Fruit fly (Drosophila melanogaster) Kc167 (cell line): ENCODE results near the gene Nprl3.

Experiments used
- Myc ChIP-seq: fragments of >200 bp; optimal IDR thresholded peaks from 2 replicates; lab custom pipeline; 2017; ENCODE audit warnings: missing external identifiers
- Sin3A ChIP-seq: fragments of >200 bp; optimal IDR thresholded peaks from 2 replicates; lab custom pipeline; 2018; ENCODE audit warnings: missing external identifiers
- h ChIP-seq: fragments of >200 bp; optimal IDR thresholded peaks from 3 replicates; lab custom pipeline; 2018; ENCODE audit warnings: missing external identifiers
- insv ChIP-seq: fragments of >200 bp; optimal IDR thresholded peaks from 3 replicates; lab custom pipeline; 2018; ENCODE audit warnings: missing external identifiers
- psq ChIP-seq: fragments of >200 bp; optimal IDR thresholded peaks from 2 replicates; lab custom pipeline; 2017; ENCODE audit warnings: missing external identifiers
- ttk ChIP-seq: sonication (Bioruptor generic); optimal IDR thresholded peaks from 2 replicates; lab custom pipeline; 2017; ENCODE audit warnings: missing external identifiers

DNA sequence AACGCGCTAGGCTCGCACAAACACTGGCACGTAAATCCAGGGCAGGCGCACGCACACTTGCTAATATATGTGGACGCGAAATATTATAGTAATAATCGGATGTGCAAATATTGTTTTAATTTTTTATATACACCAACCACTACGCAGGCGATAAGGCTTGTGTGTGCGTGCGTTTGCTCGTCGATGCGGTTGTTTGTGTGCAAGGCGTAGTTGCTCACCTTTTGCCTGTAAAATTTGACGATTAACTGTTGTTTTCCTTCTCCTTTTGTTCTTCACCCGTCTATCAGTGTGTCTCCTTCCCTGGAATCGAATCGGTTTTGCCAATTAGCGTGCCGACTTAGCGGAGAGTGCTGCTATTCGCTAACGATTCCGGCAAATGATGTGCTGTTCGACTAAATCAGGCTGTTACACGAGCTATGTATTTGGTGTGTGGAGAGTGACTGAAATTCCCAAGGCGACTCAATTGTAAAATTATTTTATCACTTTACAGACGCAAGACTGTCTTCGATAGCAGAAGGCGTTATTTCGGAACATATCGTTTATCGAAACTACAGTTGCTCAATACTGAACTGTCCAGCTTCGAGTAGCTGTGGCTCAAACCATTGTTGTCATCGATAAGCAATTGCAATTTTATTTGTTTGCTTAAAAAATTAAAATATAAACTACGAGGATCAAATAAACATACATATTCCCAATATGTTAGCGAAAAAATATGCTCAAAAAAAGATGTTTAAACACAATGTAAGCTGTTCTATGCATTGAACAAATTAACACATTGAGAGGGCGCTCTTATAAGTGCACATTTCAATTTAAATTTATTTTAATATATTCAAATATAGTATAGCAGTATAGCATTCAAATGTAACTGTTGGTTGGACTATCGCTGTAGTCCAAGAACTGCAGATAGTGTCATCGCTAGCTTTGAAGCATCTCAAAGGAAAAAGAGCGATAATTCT lies 29.8 kb upstream of the Nprl3 start, which contains the start of the genes CG6650 and endos:
- no peak for TF ChIP-seq psq
- no peak for TF ChIP-seq Sin3A (lab: Kevin White, UChicago)
- TF ChIP-seq h (lab: Kevin White, UChicago), result no peak
- TF ChIP-seq Myc (lab: Kevin White, UChicago), result no peak
- no peak for TF ChIP-seq insv (lab: Kevin White, UChicago)
- TF ChIP-seq ttk (lab: Kevin White, UChicago), result no peak
